Worm (Caenorhabditis elegans) whole organism, L4/young adult: ENCODE results near the gene fbxa-18.

Source experiments
- W03F9.2 ChIP-seq: fragments of 150-350 bp; optimal IDR thresholded peaks from 2 replicates; lab custom pipeline; 2014; ENCODE audit warnings: missing biosample characterization, missing genetic modification characterization
- dao-5 ChIP-seq: sonication (generic microtip); optimal IDR thresholded peaks from 2 replicates; lab custom pipeline; 2016; ENCODE audit warnings: missing genotype, missing genetic modification characterization, moderate library complexity, missing compliant biosample characterization
- him-1 ChIP-seq: sonication (generic microtip); optimal IDR thresholded peaks from 2 replicates; lab custom pipeline; 2016; ENCODE audit warnings: missing genotype, missing genetic modification reagents, missing genetic modification characterization, missing compliant biosample characterization

DNA sequence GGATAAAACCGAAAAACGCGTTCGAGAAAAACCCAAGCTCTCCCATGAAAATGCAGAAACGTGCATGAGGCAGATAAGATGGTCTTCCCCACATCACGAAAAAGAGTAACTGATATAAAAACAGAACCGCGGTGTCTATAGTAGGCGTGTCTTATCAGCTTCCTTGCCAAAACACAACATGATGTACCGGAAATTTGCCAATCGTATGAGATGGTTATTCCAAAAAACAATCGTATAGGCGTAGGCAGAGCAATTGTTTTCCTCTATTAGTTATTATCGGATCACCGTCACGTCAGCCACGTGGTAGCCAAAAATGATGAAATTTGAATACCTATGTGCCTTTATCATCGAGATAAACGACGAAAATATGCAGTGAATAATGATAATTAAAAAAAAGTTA is 43.0 kb upstream of the fbxa-18 start, which contains the start of gene str-7:
- TF ChIP-seq him-1 (tag; lab: Kevin White, UChicago) (no peak), dao-5 (no peak), W03F9.2 (no peak)
